Fruit fly (Drosophila melanogaster) whole organism, embryonic: ENCODE measurements around the gene Targ2.

Experiments
- Aef1 ChIP-seq: fragments of 200-800 bp; sonication (Bioruptor generic); IDR thresholded peaks from 3 replicates; pipeline ENCODE4 v1.3.6; 2022; ENCODE audit warnings: missing biosample characterization, missing genetic modification characterization
- Bdp1 ChIP-seq: fragments of 200-800 bp; sonication (Bioruptor generic); optimal IDR thresholded peaks from 3 replicates; lab custom pipeline; 2016; ENCODE audit warnings: missing biosample characterization, missing genetic modification characterization
- Bteb2 ChIP-seq: fragments of 200-800 bp; sonication (Bioruptor generic); optimal IDR thresholded peaks from 2 replicates; lab custom pipeline; 2016; ENCODE audit warnings: missing biosample characterization, missing genetic modification characterization
- CG12659 ChIP-seq: fragments of 200-800 bp; sonication (Bioruptor generic); optimal IDR thresholded peaks from 3 replicates; lab custom pipeline; 2017; ENCODE audit warnings: mild to moderate bottlenecking, missing biosample characterization, missing genetic modification reagents, missing genetic modification characterization
- CG14860 ChIP-seq: fragments of 200-800 bp; sonication (Bioruptor generic); IDR thresholded peaks from 3 replicates; pipeline ENCODE4 v1.3.6; 2022; ENCODE audit warnings: missing biosample characterization, missing genetic modification characterization; ENCODE audit not compliant: partially characterized antibody
- CG15073 ChIP-seq: fragments of 200-800 bp; sonication (Bioruptor generic); optimal IDR thresholded peaks from 2 replicates; lab custom pipeline; 2016; ENCODE audit warnings: missing biosample characterization, missing genetic modification characterization
- CG15696 ChIP-seq: fragments of 200-800 bp; sonication (Bioruptor generic); optimal IDR thresholded peaks from 2 replicates; lab custom pipeline; 2019; ENCODE audit warnings: missing biosample characterization, mild to moderate bottlenecking, missing genetic modification characterization, moderate library complexity
- CG16815 ChIP-seq: fragments of 200-800 bp; sonication (Bioruptor generic); optimal IDR thresholded peaks from 3 replicates; lab custom pipeline; 2017; ENCODE audit warnings: missing biosample characterization, mild to moderate bottlenecking, missing genetic modification characterization
- CG16863 ChIP-seq: fragments of 200-800 bp; sonication (Bioruptor generic); optimal IDR thresholded peaks from 3 replicates; lab custom pipeline; 2016; ENCODE audit warnings: missing biosample characterization, missing genetic modification characterization
- CG17612 ChIP-seq: fragments of 200-800 bp; sonication (Bioruptor generic); IDR thresholded peaks from 2 replicates; pipeline ENCODE4 v1.3.6; 2022; ENCODE audit warnings: missing biosample characterization, missing genetic modification characterization
- CG1792 ChIP-seq: fragments of 200-800 bp; sonication (Bioruptor generic); optimal IDR thresholded peaks from 2 replicates; lab custom pipeline; 2016; ENCODE audit warnings: missing biosample characterization, missing genetic modification characterization
- CG2678 ChIP-seq: fragments of 200-800 bp; sonication (Bioruptor generic); optimal IDR thresholded peaks from 3 replicates; lab custom pipeline; 2019; ENCODE audit warnings: missing biosample characterization, mild to moderate bottlenecking, missing genetic modification characterization, moderate library complexity
- CG33557 ChIP-seq: fragments of 200-800 bp; sonication (Bioruptor generic); optimal IDR thresholded peaks from 2 replicates; lab custom pipeline; 2019; ENCODE audit warnings: missing biosample characterization, mild to moderate bottlenecking, missing genetic modification characterization, moderate library complexity
- CG43689 ChIP-seq: fragments of 200-800 bp; sonication (Bioruptor generic); IDR thresholded peaks from 2 replicates; pipeline ENCODE4 v1.3.6; 2022; ENCODE audit warnings: missing biosample characterization, missing genetic modification characterization
- CG5180 ChIP-seq: fragments of 200-800 bp; sonication (Bioruptor generic); optimal IDR thresholded peaks from 3 replicates; lab custom pipeline; 2017; ENCODE audit warnings: missing biosample characterization, missing genetic modification characterization, mild to moderate bottlenecking, moderate library complexity, missing genetic modification reagents
- CG6683 ChIP-seq: fragments of 200-800 bp; sonication (Bioruptor generic); optimal IDR thresholded peaks from 2 replicates; lab custom pipeline; 2017; ENCODE audit warnings: missing biosample characterization, mild to moderate bottlenecking, missing genetic modification characterization, missing genetic modification reagents
- CG7271 ChIP-seq: fragments of 200-800 bp; sonication (Bioruptor generic); optimal IDR thresholded peaks from 2 replicates; lab custom pipeline; 2018; ENCODE audit warnings: missing biosample characterization, mild to moderate bottlenecking, missing genetic modification characterization, moderate library complexity
- CG7987 ChIP-seq: fragments of 200-800 bp; sonication (Bioruptor generic); optimal IDR thresholded peaks from 2 replicates; lab custom pipeline; 2018; ENCODE audit warnings: missing biosample characterization, mild to moderate bottlenecking, missing genetic modification characterization, moderate library complexity
- CG8359 ChIP-seq: fragments of 200-800 bp; sonication (Bioruptor generic); optimal IDR thresholded peaks from 2 replicates; lab custom pipeline; 2017; ENCODE audit warnings: missing biosample characterization, mild to moderate bottlenecking, missing genetic modification characterization, borderline replicate concordance
- CkIIα-i1 ChIP-seq: fragments of 200-800 bp; sonication (Bioruptor generic); IDR thresholded peaks from 2 replicates; pipeline ENCODE4 v1.3.6; 2022; ENCODE audit warnings: missing biosample characterization, missing genetic modification characterization
- CoRest ChIP-seq: fragments of 200-800 bp; sonication (Bioruptor generic); optimal IDR thresholded peaks from 3 replicates; lab custom pipeline; 2018; ENCODE audit warnings: missing biosample characterization, mild to moderate bottlenecking, missing genetic modification characterization, moderate library complexity
- Dek ChIP-seq: fragments of 200-800 bp; sonication (Bioruptor generic); optimal IDR thresholded peaks from 3 replicates; lab custom pipeline; 2019; ENCODE audit warnings: missing biosample characterization, mild to moderate bottlenecking, missing genetic modification characterization, moderate library complexity
- Hr3 ChIP-seq: fragments of 200-800 bp; sonication (Bioruptor generic); optimal IDR thresholded peaks from 3 replicates; lab custom pipeline; 2016; ENCODE audit warnings: missing biosample characterization, missing genetic modification characterization
- MESR4 ChIP-seq: fragments of 200-800 bp; sonication (Bioruptor generic); optimal IDR thresholded peaks from 2 replicates; lab custom pipeline; 2018; ENCODE audit warnings: missing biosample characterization, mild to moderate bottlenecking, missing genetic modification characterization, moderate library complexity
- MTF-1 ChIP-seq: fragments of 200-800 bp; sonication (Bioruptor generic); optimal IDR thresholded peaks from 2 replicates; lab custom pipeline; 2018; ENCODE audit warnings: missing biosample characterization, mild to moderate bottlenecking, missing genetic modification characterization, borderline replicate concordance
- Mad ChIP-seq: fragments of 200-800 bp; sonication (Bioruptor generic); optimal IDR thresholded peaks from 2 replicates; lab custom pipeline; 2016; ENCODE audit warnings: missing biosample characterization, missing genetic modification characterization
- Mrtf ChIP-seq: fragments of 200-800 bp; sonication (Bioruptor generic); IDR thresholded peaks from 3 replicates; pipeline ENCODE4 v1.3.6; 2022; ENCODE audit warnings: missing biosample characterization, missing genetic modification characterization
- Oaz ChIP-seq: fragments of 200-800 bp; sonication (Bioruptor generic); IDR thresholded peaks from 2 replicates; pipeline ENCODE4 v1.3.6; 2022; ENCODE audit warnings: missing biosample characterization, missing genetic modification characterization
- Opbp ChIP-seq: fragments of 200-800 bp; sonication (Bioruptor generic); IDR thresholded peaks from 3 replicates; pipeline ENCODE4 v1.3.6; 2022; ENCODE audit warnings: missing biosample characterization, missing genetic modification characterization; ENCODE audit not compliant: partially characterized antibody
- Rfx ChIP-seq: fragments of 200-800 bp; sonication (Bioruptor generic); IDR thresholded peaks from 2 replicates; pipeline ENCODE4 v1.3.6; 2022; ENCODE audit warnings: missing biosample characterization, missing genetic modification characterization
- Sox102F ChIP-seq: fragments of 200-800 bp; sonication (Bioruptor generic); optimal IDR thresholded peaks from 2 replicates; lab custom pipeline; 2018; ENCODE audit warnings: missing biosample characterization, mild to moderate bottlenecking, missing genetic modification characterization, moderate library complexity
- TFAM ChIP-seq: fragments of 200-800 bp; sonication (Bioruptor generic); optimal IDR thresholded peaks from 2 replicates; lab custom pipeline; 2017; ENCODE audit warnings: missing biosample characterization, missing genetic modification characterization, inconsistent platforms
- abd-A ChIP-seq: fragments of 200-800 bp; sonication (Bioruptor generic); optimal IDR thresholded peaks from 3 replicates; lab custom pipeline; 2019; ENCODE audit warnings: missing biosample characterization, mild to moderate bottlenecking, missing genetic modification characterization, moderate library complexity
- aop ChIP-seq: fragments of 200-800 bp; sonication (Bioruptor generic); IDR thresholded peaks from 2 replicates; pipeline ENCODE4 v1.3.6; 2022; ENCODE audit warnings: missing biosample characterization, missing genetic modification characterization
- ara ChIP-seq: fragments of 200-800 bp; sonication (Bioruptor generic); IDR thresholded peaks from 2 replicates; pipeline ENCODE4 v1.3.6; 2022; ENCODE audit warnings: missing biosample characterization, missing genetic modification characterization
- croc ChIP-seq: fragments of 200-800 bp; sonication (Bioruptor generic); conservative IDR thresholded peaks from 3 replicates; pipeline ENCODE4 v1.3.6; 2022; ENCODE audit warnings: missing biosample characterization, missing genetic modification characterization
- disco-r ChIP-seq: fragments of 200-800 bp; sonication (Bioruptor generic); optimal IDR thresholded peaks from 2 replicates; lab custom pipeline; 2016; ENCODE audit warnings: missing biosample characterization, missing genetic modification characterization
- grn ChIP-seq: fragments of 200-800 bp; sonication (Bioruptor generic); optimal IDR thresholded peaks from 3 replicates; lab custom pipeline; 2017; ENCODE audit warnings: missing biosample characterization, missing genetic modification characterization
- ham ChIP-seq: fragments of 200-800 bp; sonication (Bioruptor generic); IDR thresholded peaks from 2 replicates; pipeline ENCODE4 v1.3.6; 2022; ENCODE audit warnings: missing biosample characterization, missing genetic modification characterization
- hb ChIP-seq: fragments of 200-800 bp; sonication (Bioruptor generic); IDR thresholded peaks from 3 replicates; pipeline ENCODE4 v1.3.6; 2022; ENCODE audit warnings: missing biosample characterization, missing genetic modification characterization; ENCODE audit not compliant: partially characterized antibody
- lmd ChIP-seq: fragments of 200-800 bp; sonication (Bioruptor generic); IDR thresholded peaks from 2 replicates; pipeline ENCODE4 v1.3.6; 2022; ENCODE audit warnings: missing biosample characterization, missing genetic modification characterization
- luna ChIP-seq: fragments of 200-800 bp; sonication (Bioruptor generic); optimal IDR thresholded peaks from 2 replicates; lab custom pipeline; 2016; ENCODE audit warnings: missing biosample characterization, missing genetic modification characterization
- pb ChIP-seq: fragments of 200-800 bp; sonication (Bioruptor generic); optimal IDR thresholded peaks from 3 replicates; lab custom pipeline; 2016; ENCODE audit warnings: missing biosample characterization, missing genetic modification characterization
- pzg ChIP-seq: fragments of 200-800 bp; sonication (Bioruptor generic); optimal IDR thresholded peaks from 3 replicates; lab custom pipeline; 2018; ENCODE audit warnings: missing biosample characterization, mild to moderate bottlenecking, missing genetic modification characterization, moderate library complexity
- sima ChIP-seq: fragments of 200-800 bp; sonication (Bioruptor generic); optimal IDR thresholded peaks from 2 replicates; lab custom pipeline; 2016; ENCODE audit warnings: missing biosample characterization, missing genetic modification characterization
- tio ChIP-seq: fragments of 200-800 bp; sonication (Bioruptor generic); optimal IDR thresholded peaks from 2 replicates; lab custom pipeline; 2017; ENCODE audit warnings: missing biosample characterization, missing genetic modification characterization, inconsistent platforms
- unc-4 ChIP-seq: fragments of 200-800 bp; sonication (Bioruptor generic); IDR thresholded peaks from 2 replicates; pipeline ENCODE4 v1.3.6; 2022; ENCODE audit warnings: missing biosample characterization, missing genetic modification characterization; ENCODE audit not compliant: partially characterized antibody
- zen ChIP-seq: fragments of 200-800 bp; sonication (Bioruptor generic); optimal IDR thresholded peaks from 3 replicates; lab custom pipeline; 2018; ENCODE audit warnings: missing biosample characterization, mild to moderate bottlenecking, missing genetic modification characterization, moderate library complexity

Gene Targ2

dm6 chr3L:21172527-21173253 lies 30.3 kb downstream of the Targ2 start, which contains the start of the genes chb and AsnS (continued):
- TF ChIP-seq CG15073 (GFP tag; lab: Kevin White, UChicago) (peak; percentile 12), ara (GFP tag; lab: Robert Waterston, UW) (peak; percentile 82), MESR4 (GFP tag; lab: Kevin White, UChicago) (peak; percentile 30), Opbp (GFP tag; lab: Robert Waterston, UW) (no peak), abd-A (no peak), TFAM (GFP tag; lab: Kevin White, UChicago) (no peak), aop (GFP tag; lab: Robert Waterston, UW) (peak; percentile 42; the same call in 1 of the 2 replicates), CG15696 (tag; lab: Kevin White, UChicago) (peak; percentile 35), CG1792 (GFP tag; lab: Kevin White, UChicago) (peak; percentile 48), CkIIα-i1 (GFP tag; lab: Robert Waterston, UW) (peak; percentile 44; the same call in 1 of the 2 replicates), CG16815 (peak; percentile 75), CG7987 (peak; percentile 74), ham (GFP tag; lab: Robert Waterston, UW) (peak; percentile 39; the same call in 1 of the 2 replicates), hb (GFP tag; lab: Robert Waterston, UW) (no peak), croc (GFP tag; lab: Robert Waterston, UW) (peak; percentile 74), CG6683 (peak; percentile 75), Mrtf (GFP tag; lab: Robert Waterston, UW) (peak; percentile 87; the same call in 2 of the 3 replicates), zen (peak; percentile 84), CG5180 (GFP tag; lab: Kevin White, UChicago) (peak; percentile 15), MTF-1 (peak; percentile 66), lmd (GFP tag; lab: Robert Waterston, UW) (peak; percentile 92), disco-r (GFP tag; lab: Kevin White, UChicago) (peak; percentile 42), Dek (tag; lab: Kevin White, UChicago) (peak; percentile 95), Aef1 (GFP tag; lab: Robert Waterston, UW) (peak; percentile 95), pzg (no peak), CG2678 (tag; lab: Kevin White, UChicago) (peak; percentile 95), luna (GFP tag; lab: Kevin White, UChicago) (peak; percentile 59), Mad (peak; percentile 32), CG12659 (GFP tag; lab: Kevin White, UChicago) (peak; percentile 86), tio (GFP tag; lab: Kevin White, UChicago) (peak; percentile 72), Bdp1 (GFP tag; lab: Kevin White, UChicago) (peak; percentile 25), Sox102F (GFP tag; lab: Kevin White, UChicago) (peak; percentile 97), CG8359 (GFP tag; lab: Kevin White, UChicago) (peak; percentile 64), CG33557 (GFP tag; lab: Kevin White, UChicago) (no peak), CG17612 (peak; percentile 77), pb (peak; percentile 45), CoRest (peak; percentile 94), Hr3 (GFP tag; lab: Kevin White, UChicago) (peak; percentile 84), Oaz (GFP tag; lab: Robert Waterston, UW) (peak; percentile 88), CG43689 (peak; percentile 77), CG16863 (GFP tag; lab: Kevin White, UChicago) (peak; percentile 57), unc-4 (GFP tag; lab: Robert Waterston, UW) (no peak), grn (peak; percentile 6), Rfx (GFP tag; lab: Robert Waterston, UW) (peak; percentile 96), CG7271 (tag; lab: Kevin White, UChicago) (peak; percentile 70), sima (GFP tag; lab: Kevin White, UChicago) (peak; percentile 27), CG14860 (no peak), Bteb2 (GFP tag; lab: Kevin White, UChicago) (peak; percentile 88)
